Worm (Caenorhabditis elegans): ENCODE results near the gene srh-269.

- TF ChIP-seq xbp-1 (tag; optimal IDR thresholded peaks at IDR 0.05) (no peak), ama-1 (optimal IDR thresholded peaks at IDR 0.05) (no peak), fkh-10 (GFP tag; optimal IDR thresholded peaks at IDR 0.05) (no peak), nhr-12 (tag; optimal IDR thresholded peaks at IDR 0.05) (no peak), snpc-4 (tag; optimal IDR thresholded peaks at IDR 0.05) (no peak), lin-15B (tag; optimal IDR thresholded peaks at IDR 0.05) (no peak), elt-3 (tag; optimal IDR thresholded peaks at IDR 0.05) (no peak)
Measured at ce11 chrV:16638204-16638603, 46.4 kb upstream of the srh-269 start, which contains the start of gene srw-76.

All from whole organism, L1 larva.